Fruit fly (Drosophila melanogaster) whole organism, embryonic: ENCODE results near the gene CG1213.

Experiments used
- Bteb2 ChIP-seq: fragments of 200-800 bp; sonication (Bioruptor generic); optimal IDR thresholded peaks from 2 replicates; lab custom pipeline; 2016; ENCODE audit warnings: missing biosample characterization, missing genetic modification characterization
- CG10654 ChIP-seq: fragments of 200-800 bp; sonication (Bioruptor generic); optimal IDR thresholded peaks from 2 replicates; lab custom pipeline; 2016; ENCODE audit warnings: missing biosample characterization, missing genetic modification characterization
- CG10979 ChIP-seq: fragments of 200-800 bp; sonication (Bioruptor generic); optimal IDR thresholded peaks from 2 replicates; lab custom pipeline; 2018; ENCODE audit warnings: missing biosample characterization, mild to moderate bottlenecking, missing genetic modification characterization, moderate library complexity
- CG11247 ChIP-seq: fragments of 200-800 bp; sonication (Bioruptor generic); IDR thresholded peaks from 2 replicates; pipeline ENCODE4 v1.3.6; 2022; ENCODE audit warnings: missing biosample characterization, missing genetic modification characterization
- CG11456 ChIP-seq: fragments of 200-800 bp; sonication (Bioruptor generic); IDR thresholded peaks from 3 replicates; pipeline ENCODE4 v1.3.6; 2022; ENCODE audit warnings: missing biosample characterization, missing genetic modification characterization
- CG12071 ChIP-seq: fragments of 200-800 bp; sonication (Bioruptor generic); optimal IDR thresholded peaks from 3 replicates; lab custom pipeline; 2018; ENCODE audit warnings: missing biosample characterization, mild to moderate bottlenecking, missing genetic modification characterization
- CG12236 ChIP-seq: fragments of 200-800 bp; sonication (Bioruptor generic); optimal IDR thresholded peaks from 2 replicates; lab custom pipeline; 2016; ENCODE audit warnings: missing biosample characterization, missing genetic modification characterization
- CG13424 ChIP-seq: fragments of 200-800 bp; sonication (Bioruptor generic); optimal IDR thresholded peaks from 2 replicates; lab custom pipeline; 2019; ENCODE audit warnings: missing biosample characterization, mild to moderate bottlenecking, missing genetic modification characterization, moderate library complexity
- CG15601 ChIP-seq: fragments of 200-800 bp; sonication (Bioruptor generic); optimal IDR thresholded peaks from 3 replicates; lab custom pipeline; 2019; ENCODE audit warnings: missing biosample characterization, mild to moderate bottlenecking, missing genetic modification characterization, moderate library complexity
- CG17186 ChIP-seq: fragments of 200-800 bp; sonication (Bioruptor generic); optimal IDR thresholded peaks from 3 replicates; lab custom pipeline; 2017; ENCODE audit warnings: missing biosample characterization, missing genetic modification reagents, missing genetic modification characterization
- CG17359 ChIP-seq: fragments of 200-800 bp; sonication (Bioruptor generic); optimal IDR thresholded peaks from 3 replicates; lab custom pipeline; 2018; ENCODE audit warnings: missing biosample characterization, mild to moderate bottlenecking, missing genetic modification characterization, moderate library complexity
- CG17912 ChIP-seq: fragments of 200-800 bp; sonication (Bioruptor generic); optimal IDR thresholded peaks from 2 replicates; lab custom pipeline; 2018; ENCODE audit warnings: missing biosample characterization, mild to moderate bottlenecking, missing genetic modification characterization
- CG2129 ChIP-seq: fragments of 200-800 bp; sonication (Bioruptor generic); IDR thresholded peaks from 2 replicates; pipeline ENCODE4 v1.3.6; 2022; ENCODE audit warnings: missing biosample characterization, missing genetic modification characterization; ENCODE audit not compliant: partially characterized antibody
- CG30020 ChIP-seq: fragments of 200-800 bp; optimal IDR thresholded peaks from 2 replicates; lab custom pipeline; 2019; ENCODE audit warnings: missing biosample characterization, mild to moderate bottlenecking, missing genetic modification characterization, moderate library complexity
- CG3065 ChIP-seq: fragments of 200-800 bp; sonication (Bioruptor generic); optimal IDR thresholded peaks from 2 replicates; lab custom pipeline; 2016; ENCODE audit warnings: missing biosample characterization, missing genetic modification characterization
- CG34224 ChIP-seq: fragments of 200-800 bp; sonication (Bioruptor generic); IDR thresholded peaks from 3 replicates; pipeline ENCODE4 v1.3.6; 2022; ENCODE audit warnings: missing biosample characterization, missing genetic modification characterization; ENCODE audit not compliant: partially characterized antibody
- CG3847 ChIP-seq: fragments of 200-800 bp; sonication (Bioruptor generic); IDR thresholded peaks from 2 replicates; pipeline ENCODE4 v1.3.6; 2022; ENCODE audit warnings: missing biosample characterization, missing genetic modification characterization
- CG4820 ChIP-seq: fragments of 200-800 bp; sonication (Bioruptor generic); optimal IDR thresholded peaks from 3 replicates; lab custom pipeline; 2016; ENCODE audit warnings: missing biosample characterization, missing genetic modification characterization
- CG5180 ChIP-seq: fragments of 200-800 bp; sonication (Bioruptor generic); optimal IDR thresholded peaks from 3 replicates; lab custom pipeline; 2017; ENCODE audit warnings: missing biosample characterization, missing genetic modification characterization, mild to moderate bottlenecking, moderate library complexity, missing genetic modification reagents
- CG7745 ChIP-seq: fragments of 200-800 bp; sonication (Bioruptor generic); optimal IDR thresholded peaks from 2 replicates; lab custom pipeline; 2018; ENCODE audit warnings: missing biosample characterization, mild to moderate bottlenecking, missing genetic modification characterization, moderate library complexity
- CG8765 ChIP-seq: fragments of 200-800 bp; sonication (Bioruptor generic); IDR thresholded peaks from 2 replicates; pipeline ENCODE4 v1.3.6; 2022; ENCODE audit warnings: missing biosample characterization, missing genetic modification characterization
- CG9817 ChIP-seq: fragments of 200-800 bp; sonication (Bioruptor generic); optimal IDR thresholded peaks from 2 replicates; lab custom pipeline; 2018; ENCODE audit warnings: missing biosample characterization, mild to moderate bottlenecking, missing genetic modification characterization, moderate library complexity
- CTCF ChIP-seq: fragments of 200-800 bp; sonication (Bioruptor generic); optimal IDR thresholded peaks from 2 replicates; lab custom pipeline; 2017; ENCODE audit warnings: missing biosample characterization, mild to moderate bottlenecking, missing genetic modification characterization, moderate library complexity
- CrebB ChIP-seq: fragments of 200-800 bp; sonication (Bioruptor generic); optimal IDR thresholded peaks from 3 replicates; lab custom pipeline; 2018; ENCODE audit warnings: missing biosample characterization, mild to moderate bottlenecking, missing genetic modification characterization
- Dek ChIP-seq: fragments of 200-800 bp; sonication (Bioruptor generic); optimal IDR thresholded peaks from 3 replicates; lab custom pipeline; 2019; ENCODE audit warnings: missing biosample characterization, mild to moderate bottlenecking, missing genetic modification characterization, moderate library complexity
- H2.0 ChIP-seq: fragments of 200-800 bp; sonication (Bioruptor generic); IDR thresholded peaks from 2 replicates; pipeline ENCODE4 v1.3.6; 2022; ENCODE audit warnings: missing biosample characterization, missing genetic modification characterization
- Hr78 ChIP-seq, 2 experiments: fragments of 200-800 bp in 1 of 2; fragments of >200 bp in 1 of 2; sonication (Bioruptor generic) in 1 of 2; optimal IDR thresholded peaks; 2 replicates each; lab custom pipeline; 2017 to 2019; ENCODE audit warnings: missing biosample characterization in 2 of 2, missing genetic modification characterization in 2 of 2, mild to moderate bottlenecking in 1 of 2, moderate library complexity in 1 of 2
- Nf-YB ChIP-seq: fragments of 200-800 bp; sonication (Bioruptor generic); optimal IDR thresholded peaks from 3 replicates; lab custom pipeline; 2019; ENCODE audit warnings: missing biosample characterization, mild to moderate bottlenecking, missing genetic modification characterization, moderate library complexity
- Nf-YC ChIP-seq: fragments of 200-800 bp; optimal IDR thresholded peaks from 3 replicates; lab custom pipeline; 2019; ENCODE audit warnings: missing biosample characterization, mild to moderate bottlenecking, missing genetic modification characterization, moderate library complexity
- NfI ChIP-seq: fragments of 200-800 bp; sonication (Bioruptor generic); optimal IDR thresholded peaks from 3 replicates; lab custom pipeline; 2018; ENCODE audit warnings: missing biosample characterization, mild to moderate bottlenecking, missing genetic modification characterization, moderate library complexity
- Oli ChIP-seq: fragments of 200-800 bp; sonication (Bioruptor generic); optimal IDR thresholded peaks from 2 replicates; lab custom pipeline; 2018; ENCODE audit warnings: missing biosample characterization, mild to moderate bottlenecking, missing genetic modification characterization, moderate library complexity
- Side ChIP-seq: fragments of 200-800 bp; sonication (Bioruptor generic); optimal IDR thresholded peaks from 2 replicates; lab custom pipeline; 2016; ENCODE audit warnings: missing biosample characterization, missing genetic modification characterization
- Usf ChIP-seq: fragments of 200-800 bp; sonication (Bioruptor generic); optimal IDR thresholded peaks from 2 replicates; lab custom pipeline; 2017; ENCODE audit warnings: missing genotype, missing biosample characterization, missing genetic modification characterization
- abd-A ChIP-seq: fragments of 200-800 bp; sonication (Bioruptor generic); optimal IDR thresholded peaks from 3 replicates; lab custom pipeline; 2019; ENCODE audit warnings: missing biosample characterization, mild to moderate bottlenecking, missing genetic modification characterization, moderate library complexity
- bcd ChIP-seq: fragments of 200-800 bp; sonication (Bioruptor generic); optimal IDR thresholded peaks from 2 replicates; lab custom pipeline; 2017; ENCODE audit warnings: missing biosample characterization, mild to moderate bottlenecking, missing genetic modification characterization
- cad ChIP-seq: fragments of >200 bp; optimal IDR thresholded peaks from 2 replicates; lab custom pipeline; 2017; ENCODE audit warnings: missing biosample characterization, missing genetic modification characterization
- dysf ChIP-seq: fragments of 200-800 bp; sonication (Bioruptor generic); IDR thresholded peaks from 3 replicates; pipeline ENCODE4 v1.3.6; 2022; ENCODE audit warnings: missing biosample characterization, missing genetic modification characterization
- emc ChIP-seq: fragments of 200-800 bp; sonication (Bioruptor generic); optimal IDR thresholded peaks from 2 replicates; lab custom pipeline; 2016; ENCODE audit warnings: missing biosample characterization, missing genetic modification characterization
- hb ChIP-seq: fragments of 200-800 bp; sonication (Bioruptor generic); IDR thresholded peaks from 3 replicates; pipeline ENCODE4 v1.3.6; 2022; ENCODE audit warnings: missing biosample characterization, missing genetic modification characterization; ENCODE audit not compliant: partially characterized antibody
- hth ChIP-seq: fragments of >200 bp; optimal IDR thresholded peaks from 2 replicates; lab custom pipeline; 2017; ENCODE audit warnings: inconsistent platforms
- lola ChIP-seq, 3 experiments: fragments of >200 bp in 2 of 3; fragments of 200-800 bp in 1 of 3; sonication (Bioruptor generic) in 1 of 3; optimal IDR thresholded peaks; 2 replicates each; lab custom pipeline; 2017 to 2019; ENCODE audit warnings: missing biosample characterization in 3 of 3, missing genetic modification characterization in 3 of 3, mild to moderate bottlenecking in 1 of 3, moderate library complexity in 1 of 3
- nerfin-2 ChIP-seq: fragments of 200-800 bp; sonication (Bioruptor generic); IDR thresholded peaks from 2 replicates; pipeline ENCODE4 v1.3.6; 2022; ENCODE audit warnings: missing biosample characterization, missing genetic modification characterization; ENCODE audit not compliant: partially characterized antibody
- peb ChIP-seq: fragments of 200-800 bp; sonication (Bioruptor generic); IDR thresholded peaks from 2 replicates; pipeline ENCODE4 v1.3.6; 2022; ENCODE audit warnings: missing biosample characterization, missing genetic modification characterization
- run ChIP-seq: fragments of 200-800 bp; sonication (Bioruptor generic); optimal IDR thresholded peaks from 3 replicates; lab custom pipeline; 2018; ENCODE audit warnings: missing biosample characterization, mild to moderate bottlenecking, missing genetic modification characterization
- sima ChIP-seq: fragments of 200-800 bp; sonication (Bioruptor generic); optimal IDR thresholded peaks from 2 replicates; lab custom pipeline; 2016; ENCODE audit warnings: missing biosample characterization, missing genetic modification characterization
- slou ChIP-seq: fragments of 200-800 bp; sonication (Bioruptor generic); optimal IDR thresholded peaks from 3 replicates; lab custom pipeline; 2016; ENCODE audit warnings: missing biosample characterization, missing genetic modification characterization
- ssp ChIP-seq: fragments of 200-800 bp; sonication (Bioruptor generic); IDR thresholded peaks from 2 replicates; pipeline ENCODE4 v1.3.6; 2022; ENCODE audit warnings: missing biosample characterization, missing genetic modification characterization
- tin ChIP-seq: fragments of 200-800 bp; sonication (Bioruptor generic); optimal IDR thresholded peaks from 3 replicates; lab custom pipeline; 2016; ENCODE audit warnings: missing biosample characterization, missing genetic modification characterization
- yki ChIP-seq: fragments of >200 bp; optimal IDR thresholded peaks from 3 replicates; lab custom pipeline; 2018
- zfh1 ChIP-seq: fragments of 200-800 bp; sonication (Bioruptor generic); IDR thresholded peaks from 3 replicates; pipeline ENCODE4 v1.3.6; 2022; ENCODE audit warnings: missing biosample characterization, missing genetic modification characterization
- zfh2 ChIP-seq: fragments of 200-800 bp; sonication (Bioruptor generic); optimal IDR thresholded peaks from 2 replicates; lab custom pipeline; 2016; ENCODE audit warnings: missing biosample characterization, missing genetic modification characterization

Gene CG1213

dm6 chr3R:5824456-5824855 is 16.5 kb upstream of the CG1213 start, which contains the start of the genes Sec20 and dgrn (continued):
- peak; percentile 84 for TF ChIP-seq nerfin-2 (GFP tag; lab: Robert Waterston, UW)
- TF ChIP-seq zfh1: peak; percentile 66
- no peak for TF ChIP-seq run (tag; lab: Kevin White, UChicago)
- TF ChIP-seq tin (GFP tag; lab: Kevin White, UChicago): peak; percentile 65
- no peak for TF ChIP-seq Hr78 (GFP tag; optimal IDR thresholded peaks at IDR 0.05; lab: Kevin White, UChicago)
- no peak for TF ChIP-seq Usf (GFP tag; lab: Kevin White, UChicago)
- peak; percentile 57 for TF ChIP-seq CG4820 (GFP tag; lab: Kevin White, UChicago)
- peak; percentile 90 for TF ChIP-seq CG34224 (GFP tag; lab: Robert Waterston, UW)
- TF ChIP-seq peb: no peak
- TF ChIP-seq CG15601: peak; percentile 68
- peak; percentile 77 for TF ChIP-seq CG3847
- no peak for TF ChIP-seq CG17912 (GFP tag; lab: Kevin White, UChicago)
- TF ChIP-seq CG11247: peak; percentile 74
- no peak; the same call in 1 of the 2 replicates for TF ChIP-seq ssp (GFP tag; lab: Robert Waterston, UW)
- peak; percentile 64 for TF ChIP-seq CG10979
- TF ChIP-seq CG7745 (tag; lab: Kevin White, UChicago): no peak
- no peak for TF ChIP-seq hth (lab: Kevin White, UChicago)
- TF ChIP-seq CTCF (GFP tag; lab: Kevin White, UChicago): no peak
- TF ChIP-seq H2.0 (GFP tag; lab: Robert Waterston, UW): peak; percentile 41; the same call in 1 of the 2 replicates
- TF ChIP-seq lola (GFP tag; optimal IDR thresholded peaks at IDR 0.05; lab: Kevin White, UChicago): peak in 1 of 3 experiments; percentile 69
- TF ChIP-seq yki (lab: Kevin White, UChicago): no peak
- peak; percentile 70; the same call in 2 of the 3 replicates for TF ChIP-seq CG11456
- TF ChIP-seq CG5180 (GFP tag; lab: Kevin White, UChicago): no peak
- peak; percentile 66 for TF ChIP-seq CG9817 (tag; lab: Kevin White, UChicago)
- TF ChIP-seq CG17359 (tag; lab: Kevin White, UChicago): peak; percentile 29
- peak; percentile 42 for TF ChIP-seq CG3065 (GFP tag; lab: Kevin White, UChicago)
- TF ChIP-seq abd-A (tag; lab: Kevin White, UChicago): no peak
- TF ChIP-seq Nf-YC (tag; lab: Kevin White, UChicago): peak; percentile 66
- TF ChIP-seq bcd: peak; percentile 62
- peak; percentile 26 for TF ChIP-seq Oli (tag; lab: Kevin White, UChicago)
- TF ChIP-seq emc (GFP tag; lab: Kevin White, UChicago): no peak
- TF ChIP-seq cad (GFP tag; lab: Kevin White, UChicago): no peak
- no peak for TF ChIP-seq CG8765
- TF ChIP-seq slou (GFP tag; lab: Kevin White, UChicago): peak; percentile 59
- peak; percentile 94 for TF ChIP-seq hb (GFP tag; lab: Robert Waterston, UW)
- peak; percentile 84 for TF ChIP-seq CG2129 (GFP tag; lab: Robert Waterston, UW)
- TF ChIP-seq NfI: peak; percentile 53
- TF ChIP-seq CG12236 (GFP tag; lab: Kevin White, UChicago): no peak
- TF ChIP-seq CG17186 (GFP tag; lab: Kevin White, UChicago): peak; percentile 28
- no peak for TF ChIP-seq Side (GFP tag; lab: Kevin White, UChicago)
- peak; percentile 18 for TF ChIP-seq Bteb2 (GFP tag; lab: Kevin White, UChicago)
- no peak for TF ChIP-seq CG12071
- no peak for TF ChIP-seq sima (GFP tag; lab: Kevin White, UChicago)
- TF ChIP-seq CG30020 (tag; lab: Kevin White, UChicago): peak; percentile 78
- TF ChIP-seq dysf (GFP tag; lab: Robert Waterston, UW): peak; percentile 46; the same call in 1 of the 3 replicates
- TF ChIP-seq zfh2 (GFP tag; lab: Kevin White, UChicago): peak; percentile 55
- peak; percentile 50 for TF ChIP-seq CG10654
- TF ChIP-seq CrebB (tag; lab: Kevin White, UChicago): peak; percentile 6
- TF ChIP-seq Dek (tag; lab: Kevin White, UChicago): peak; percentile 62
- peak; percentile 74 for TF ChIP-seq CG13424 (tag; lab: Kevin White, UChicago)
- TF ChIP-seq Nf-YB: no peak
